Worm (Caenorhabditis elegans) whole organism, early embryonic: ENCODE measurements around the gene pcp-4.

ENCODE experiments used
- B0310.2 ChIP-seq: sonication (generic microtip); optimal IDR thresholded peaks from 2 replicates; lab custom pipeline; 2016; ENCODE audit warnings: mild to moderate bottlenecking, missing genetic modification characterization, missing compliant biosample characterization
- F13C5.2 ChIP-seq: sonication (generic microtip); optimal IDR thresholded peaks from 2 replicates; lab custom pipeline; 2017; ENCODE audit warnings: mild to moderate bottlenecking, missing genetic modification characterization, inconsistent platforms, missing compliant biosample characterization
- aly-1 ChIP-seq: sonication (generic microtip); optimal IDR thresholded peaks from 2 replicates; lab custom pipeline; 2016; ENCODE audit warnings: missing genetic modification characterization, missing compliant biosample characterization
- ama-1 ChIP-seq: fragments of 150-350 bp; optimal IDR thresholded peaks from 2 replicates; lab custom pipeline; 2014
- ceh-13 ChIP-seq: fragments of 200-800 bp; sonication (Bioruptor generic); optimal IDR thresholded peaks from 2 replicates; lab custom pipeline; 2018; ENCODE audit warnings: mild to moderate bottlenecking, missing genetic modification characterization, missing compliant biosample characterization
- ceh-36 ChIP-seq: sonication (generic microtip); optimal IDR thresholded peaks from 2 replicates; lab custom pipeline; 2016; ENCODE audit warnings: missing genetic modification characterization, inconsistent platforms, missing compliant biosample characterization
- ets-7 ChIP-seq: sonication (generic microtip); optimal IDR thresholded peaks from 2 replicates; lab custom pipeline; 2016; ENCODE audit warnings: missing genotype, missing genetic modification characterization, missing compliant biosample characterization
- flt-1 ChIP-seq: fragments of 200-800 bp; sonication (Bioruptor generic); IDR thresholded peaks from 2 replicates; pipeline ENCODE4 v1.3.6; 2022; ENCODE audit warnings: missing genetic modification characterization, missing compliant biosample characterization
- hmbx-1 ChIP-seq: sonication (generic microtip); optimal IDR thresholded peaks from 2 replicates; lab custom pipeline; 2016; ENCODE audit warnings: mild to moderate bottlenecking, missing genetic modification characterization, missing compliant biosample characterization
- hmg-4 ChIP-seq: fragments of 200-800 bp; sonication (Bioruptor generic); optimal IDR thresholded peaks from 2 replicates; lab custom pipeline; 2018; ENCODE audit warnings: mild to moderate bottlenecking, missing genetic modification characterization, missing compliant biosample characterization
- hnd-1 ChIP-seq: sonication (generic microtip); optimal IDR thresholded peaks from 2 replicates; lab custom pipeline; 2016; ENCODE audit warnings: missing genetic modification characterization, missing compliant biosample characterization
- pes-1 ChIP-seq: fragments of 200-800 bp; sonication (Bioruptor generic); IDR thresholded peaks from 2 replicates; pipeline ENCODE4 v1.3.6; 2022; ENCODE audit warnings: missing genetic modification reagents, missing genetic modification characterization, missing compliant biosample characterization
- scrt-1 ChIP-seq: fragments of 200-800 bp; sonication (Bioruptor generic); IDR thresholded peaks from 2 replicates; pipeline ENCODE4 v1.3.6; 2022; ENCODE audit warnings: missing genetic modification characterization, missing compliant biosample characterization
- sea-1 ChIP-seq: fragments of 200-800 bp; sonication (Bioruptor generic); conservative IDR thresholded peaks from 2 replicates; pipeline ENCODE4 v1.3.6; 2022; ENCODE audit warnings: missing genetic modification characterization, missing compliant biosample characterization
- tbx-11 ChIP-seq: fragments of 200-800 bp; sonication (Bioruptor generic); IDR thresholded peaks from 2 replicates; pipeline ENCODE4 v1.3.6; 2022; ENCODE audit warnings: missing genetic modification characterization, missing compliant biosample characterization
- tbx-37 ChIP-seq: fragments of 200-800 bp; sonication (Bioruptor generic); conservative IDR thresholded peaks from 2 replicates; pipeline ENCODE4 v1.3.6; 2022; ENCODE audit warnings: missing genetic modification reagents, missing genetic modification characterization, missing compliant biosample characterization
- tra-4 ChIP-seq: sonication (generic microtip); optimal IDR thresholded peaks from 2 replicates; lab custom pipeline; 2017; ENCODE audit warnings: missing genetic modification characterization, missing compliant biosample characterization

pcp-4 gene

DNA sequence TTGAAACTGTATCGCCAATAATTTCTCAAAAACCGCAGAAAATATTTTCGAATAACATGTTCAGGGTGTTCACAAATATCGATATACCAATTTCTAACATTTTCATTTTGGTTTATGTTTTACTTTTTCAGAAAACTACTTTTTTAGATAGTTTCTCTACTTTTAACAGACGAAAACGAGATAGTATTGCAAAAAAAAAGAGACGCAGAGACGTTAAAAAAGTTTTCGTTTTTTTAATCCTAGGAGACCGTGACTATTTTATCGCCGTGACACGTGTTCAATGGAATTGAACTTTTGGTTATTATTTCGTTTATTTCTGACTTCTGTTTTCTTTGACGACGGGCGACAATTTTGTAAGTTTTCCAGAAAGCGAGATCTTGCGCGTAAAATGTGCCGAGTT is 17.2 kb upstream of the pcp-4 start, which contains the start of gene Y116F11B.7:
TSS of gene Y116F11B.7 (plus strand) at position 301 of the 400 bp plus-strand sequence.
- TF ChIP-seq hmbx-1 (tag; lab: Kevin White, UChicago) (no peak), hmg-4 (GFP tag; lab: Kevin White, UChicago) (no peak), aly-1 (tag; lab: Kevin White, UChicago) (no peak), ama-1 (no peak), sea-1 (GFP tag; lab: Robert Waterston, UW) (no peak), ceh-36 (tag; lab: Kevin White, UChicago) (no peak), scrt-1 (no peak), tra-4 (tag; lab: Kevin White, UChicago) (no peak), B0310.2 (tag; lab: Kevin White, UChicago) (no peak), tbx-37 (GFP tag; lab: Robert Waterston, UW) (no peak), ets-7 (tag; lab: Kevin White, UChicago) (no peak), tbx-11 (no peak), pes-1 (GFP tag; lab: Robert Waterston, UW) (no peak), ceh-13 (GFP tag; lab: Kevin White, UChicago) (no peak), flt-1 (GFP tag; lab: Robert Waterston, UW) (no peak)

- TF ChIP-seq ceh-13 (GFP tag; lab: Kevin White, UChicago) (no peak), scrt-1 (no peak), B0310.2 (tag; lab: Kevin White, UChicago) (no peak)
Measured at ce11 chrV:19845927-19846845, 15.4 kb upstream of the pcp-4 start, which contains the start of gene Y116F11B.6. TSS of gene Y116F11B.6 (minus strand) at chrV:19845977.

ce11 chrV:19836142-19836541 is 5.3 kb upstream of the pcp-4 start, which contains the start of gene srw-38:
TSS of gene srw-38 (plus strand) at chrV:19836442.
- TF ChIP-seq B0310.2 (tag; lab: Kevin White, UChicago), result no peak
- no peak for TF ChIP-seq sea-1 (GFP tag; lab: Robert Waterston, UW)
- TF ChIP-seq hnd-1 (tag; lab: Kevin White, UChicago), result no peak
- TF ChIP-seq ama-1, result no peak
- TF ChIP-seq F13C5.2 (tag; lab: Kevin White, UChicago), result no peak
- no peak for TF ChIP-seq tbx-11
- no peak for TF ChIP-seq flt-1 (GFP tag; lab: Robert Waterston, UW)
- no peak for TF ChIP-seq hmg-4 (GFP tag; lab: Kevin White, UChicago)
- TF ChIP-seq ceh-36 (tag; lab: Kevin White, UChicago), result no peak
- TF ChIP-seq ets-7 (tag; lab: Kevin White, UChicago), result no peak
- no peak for TF ChIP-seq aly-1 (tag; lab: Kevin White, UChicago)
- no peak for TF ChIP-seq tra-4 (tag; lab: Kevin White, UChicago)
- no peak for TF ChIP-seq scrt-1
- TF ChIP-seq tbx-37 (GFP tag; lab: Robert Waterston, UW), result no peak
- TF ChIP-seq hmbx-1 (tag; lab: Kevin White, UChicago), result no peak
- no peak for TF ChIP-seq pes-1 (GFP tag; lab: Robert Waterston, UW)
- no peak for TF ChIP-seq ceh-13 (GFP tag; lab: Kevin White, UChicago)

- no peak for TF ChIP-seq hmg-4 (GFP tag; lab: Kevin White, UChicago)
- no peak for TF ChIP-seq pes-1 (GFP tag; lab: Robert Waterston, UW)
- TF ChIP-seq scrt-1, result no peak
- TF ChIP-seq aly-1 (tag; lab: Kevin White, UChicago), result no peak
Measured at ce11 chrV:19831588-19831987, 777 bp upstream of the pcp-4 start.

DNA sequence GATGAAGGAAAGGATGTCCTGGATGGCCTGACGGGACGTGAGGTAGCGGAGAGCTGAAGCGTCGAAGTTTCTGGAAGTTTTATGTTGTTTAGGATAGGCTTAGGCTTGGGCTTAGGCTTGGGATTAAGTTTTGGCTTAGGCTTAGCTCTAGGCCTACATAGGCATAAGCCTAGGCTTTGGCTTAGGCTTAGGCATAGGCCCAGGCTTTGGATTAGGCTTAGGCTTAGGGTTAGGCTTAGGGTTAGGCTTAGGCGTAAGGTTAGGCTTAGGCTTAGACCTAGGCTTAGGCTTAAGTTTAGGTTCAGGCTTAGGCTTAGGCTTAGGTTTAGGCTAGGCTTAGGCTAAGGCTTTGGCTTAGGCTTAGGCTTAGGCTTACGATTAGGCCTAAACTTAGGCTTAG is 1.6 kb downstream of the pcp-4 start:
- TF ChIP-seq B0310.2 (tag; lab: Kevin White, UChicago) (no peak), ceh-36 (tag; lab: Kevin White, UChicago) (peak; percentile 88)

DNA sequence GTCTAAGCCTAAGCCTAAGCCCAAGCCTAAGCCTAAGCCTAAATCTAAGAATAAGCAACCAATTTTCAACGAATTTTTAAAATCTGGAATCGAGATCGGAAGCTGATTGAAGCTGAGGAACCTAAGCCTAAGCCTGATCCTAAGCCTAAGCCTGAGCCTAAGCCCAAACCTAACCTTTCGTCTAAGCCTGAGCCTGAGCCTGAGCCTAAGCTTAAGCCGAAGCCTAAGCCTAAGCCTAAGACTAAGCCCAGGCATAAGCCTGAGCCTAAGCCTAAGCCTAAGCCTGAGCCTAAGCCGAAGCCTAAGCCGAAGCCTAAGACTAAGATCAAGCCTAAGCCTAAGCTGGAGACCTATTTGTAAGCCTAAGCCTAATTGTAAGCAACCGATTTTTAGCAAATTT is 3.3 kb downstream of the pcp-4 start:
- TF ChIP-seq scrt-1 (no peak), hmbx-1 (tag; lab: Kevin White, UChicago) (no peak), hmg-4 (GFP tag; lab: Kevin White, UChicago) (no peak), pes-1 (GFP tag; lab: Robert Waterston, UW) (no peak), ceh-36 (tag; lab: Kevin White, UChicago) (peak; percentile 71), F13C5.2 (tag; lab: Kevin White, UChicago) (no peak), flt-1 (GFP tag; lab: Robert Waterston, UW) (no peak), tra-4 (tag; lab: Kevin White, UChicago) (no peak)

DNA sequence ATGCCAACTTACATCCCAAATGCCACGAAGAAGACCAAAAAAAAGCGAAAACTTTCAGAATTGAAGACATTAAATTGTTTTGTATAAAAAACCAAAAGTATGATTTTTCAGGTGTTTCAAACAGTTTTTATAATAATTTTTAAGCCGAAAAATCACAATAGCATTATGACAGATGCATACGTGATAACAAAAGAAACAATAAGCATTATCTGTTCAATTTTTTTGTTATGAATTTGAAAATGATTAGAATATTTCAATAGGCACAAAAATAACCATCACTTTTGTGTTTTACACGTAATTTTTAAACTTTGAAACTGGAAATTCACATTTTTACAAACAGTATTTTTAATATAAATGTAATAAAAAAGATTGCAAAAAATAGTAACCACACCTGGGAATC is 8.7 kb downstream of the pcp-4 start, which contains the start of gene Y116F11B.17:
TSS of gene Y116F11B.17 (minus strand) at position 101 of the 400 bp plus-strand sequence.
- no peak for TF ChIP-seq hnd-1 (tag; lab: Kevin White, UChicago)
- no peak for TF ChIP-seq ceh-13 (GFP tag; lab: Kevin White, UChicago)
- no peak for TF ChIP-seq hmbx-1 (tag; lab: Kevin White, UChicago)
- TF ChIP-seq ama-1, result no peak
- no peak for TF ChIP-seq hmg-4 (GFP tag; lab: Kevin White, UChicago)
- TF ChIP-seq ets-7 (tag; lab: Kevin White, UChicago), result no peak
- TF ChIP-seq B0310.2 (tag; lab: Kevin White, UChicago), result no peak
- TF ChIP-seq flt-1 (GFP tag; lab: Robert Waterston, UW), result no peak
- TF ChIP-seq tbx-37 (GFP tag; lab: Robert Waterston, UW), result no peak
- TF ChIP-seq pes-1 (GFP tag; lab: Robert Waterston, UW), result no peak
- no peak for TF ChIP-seq tbx-11
- TF ChIP-seq ceh-36 (tag; lab: Kevin White, UChicago), result no peak
- no peak for TF ChIP-seq scrt-1
- TF ChIP-seq aly-1 (tag; lab: Kevin White, UChicago), result no peak
- TF ChIP-seq F13C5.2 (tag; lab: Kevin White, UChicago), result no peak
- no peak for TF ChIP-seq tra-4 (tag; lab: Kevin White, UChicago)
- TF ChIP-seq sea-1 (GFP tag; lab: Robert Waterston, UW), result no peak
